Fruit fly (Drosophila melanogaster) Kc167 (cell line): ENCODE measurements around the gene CG33267.

ENCODE experiments used
- h ChIP-seq: fragments of >200 bp; optimal IDR thresholded peaks from 3 replicates; lab custom pipeline; 2018; ENCODE audit warnings: missing external identifiers
- insv ChIP-seq: fragments of >200 bp; optimal IDR thresholded peaks from 3 replicates; lab custom pipeline; 2018; ENCODE audit warnings: missing external identifiers
- psq ChIP-seq: fragments of >200 bp; optimal IDR thresholded peaks from 2 replicates; lab custom pipeline; 2017; ENCODE audit warnings: missing external identifiers
- ttk ChIP-seq: sonication (Bioruptor generic); optimal IDR thresholded peaks from 2 replicates; lab custom pipeline; 2017; ENCODE audit warnings: missing external identifiers

DNA sequence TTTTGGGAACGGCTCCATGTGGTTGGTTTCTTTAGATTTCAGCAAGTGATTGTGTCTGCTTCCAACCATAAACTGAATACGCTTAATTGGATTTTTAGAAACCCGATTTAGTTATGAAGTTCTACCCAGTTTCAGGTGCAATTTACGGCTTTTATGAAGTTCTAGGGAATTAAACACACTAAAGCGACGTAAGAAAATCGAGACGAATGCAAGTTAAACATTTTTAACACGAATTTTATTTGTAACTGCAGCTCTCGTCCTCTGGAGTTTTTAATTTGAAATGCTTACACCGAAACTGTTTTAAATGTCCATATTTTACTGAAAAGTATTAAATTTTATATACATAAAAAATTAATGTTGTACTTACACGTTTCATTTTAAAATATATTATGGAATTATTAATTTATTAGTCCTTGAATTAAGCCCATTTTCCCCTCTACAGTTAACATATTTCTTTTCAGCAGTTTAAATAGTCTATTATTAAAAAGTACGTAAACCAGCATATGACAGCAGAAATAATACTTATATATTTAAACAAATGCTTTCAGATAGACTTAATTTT lies at the start of gene CG33267, which contains the start of gene CG46412:
- TF ChIP-seq h (no peak), psq (lab: Kevin White, UChicago) (no peak), insv (no peak), ttk (lab: Kevin White, UChicago) (no peak)
